Fruit fly (Drosophila melanogaster) whole organism, embryonic: ENCODE results near the gene wfs1.
A peak's percentile ranks its signal among the peaks of the same experiment; 100 is the strongest.

Experiments used
- CG10543 ChIP-seq: fragments of 200-800 bp; sonication (Bioruptor generic); optimal IDR thresholded peaks from 3 replicates; lab custom pipeline; 2017; ENCODE audit warnings: missing biosample characterization, mild to moderate bottlenecking, missing genetic modification characterization, moderate library complexity
- CG11560 ChIP-seq: fragments of 200-800 bp; sonication (Bioruptor generic); IDR thresholded peaks from 3 replicates; pipeline ENCODE4 v1.3.6; 2022; ENCODE audit warnings: missing biosample characterization, missing genetic modification characterization
- CG12071 ChIP-seq: fragments of 200-800 bp; sonication (Bioruptor generic); optimal IDR thresholded peaks from 3 replicates; lab custom pipeline; 2018; ENCODE audit warnings: missing biosample characterization, mild to moderate bottlenecking, missing genetic modification characterization
- CG13624 ChIP-seq: fragments of 200-800 bp; sonication (Bioruptor generic); optimal IDR thresholded peaks from 2 replicates; lab custom pipeline; 2016; ENCODE audit warnings: missing biosample characterization, missing genetic modification characterization
- CG14860 ChIP-seq: fragments of 200-800 bp; sonication (Bioruptor generic); IDR thresholded peaks from 3 replicates; pipeline ENCODE4 v1.3.6; 2022; ENCODE audit warnings: missing biosample characterization, missing genetic modification characterization; ENCODE audit not compliant: partially characterized antibody
- CG2129 ChIP-seq: fragments of 200-800 bp; sonication (Bioruptor generic); IDR thresholded peaks from 2 replicates; pipeline ENCODE4 v1.3.6; 2022; ENCODE audit warnings: missing biosample characterization, missing genetic modification characterization; ENCODE audit not compliant: partially characterized antibody
- CG30020 ChIP-seq: fragments of 200-800 bp; optimal IDR thresholded peaks from 2 replicates; lab custom pipeline; 2019; ENCODE audit warnings: missing biosample characterization, mild to moderate bottlenecking, missing genetic modification characterization, moderate library complexity
- CG31224 ChIP-seq: fragments of 200-800 bp; sonication (Bioruptor generic); IDR thresholded peaks from 2 replicates; pipeline ENCODE4 v1.3.6; 2022; ENCODE audit warnings: missing biosample characterization, missing genetic modification characterization
- CG31365 ChIP-seq: fragments of 200-800 bp; sonication (Bioruptor generic); optimal IDR thresholded peaks from 2 replicates; lab custom pipeline; 2018; ENCODE audit warnings: missing biosample characterization, mild to moderate bottlenecking, missing genetic modification characterization
- CG3995 ChIP-seq: fragments of 200-800 bp; sonication (Bioruptor generic); optimal IDR thresholded peaks from 3 replicates; lab custom pipeline; 2016; ENCODE audit warnings: missing biosample characterization, missing genetic modification characterization
- CG4707 ChIP-seq: fragments of 200-800 bp; sonication (Bioruptor generic); optimal IDR thresholded peaks from 2 replicates; lab custom pipeline; 2018; ENCODE audit warnings: missing biosample characterization, mild to moderate bottlenecking, missing genetic modification characterization, moderate library complexity
- CG4730 ChIP-seq: fragments of 200-800 bp; sonication (Bioruptor generic); IDR thresholded peaks from 2 replicates; pipeline ENCODE4 v1.3.6; 2022; ENCODE audit warnings: missing biosample characterization, missing genetic modification characterization
- CG5180 ChIP-seq: fragments of 200-800 bp; sonication (Bioruptor generic); optimal IDR thresholded peaks from 3 replicates; lab custom pipeline; 2017; ENCODE audit warnings: missing biosample characterization, missing genetic modification characterization, mild to moderate bottlenecking, moderate library complexity, missing genetic modification reagents
- CHES-1-like ChIP-seq: fragments of 200-800 bp; sonication (Bioruptor generic); optimal IDR thresholded peaks from 2 replicates; lab custom pipeline; 2016; ENCODE audit warnings: missing biosample characterization, missing genetic modification characterization
- D19B ChIP-seq: fragments of 200-800 bp; sonication (Bioruptor generic); optimal IDR thresholded peaks from 2 replicates; lab custom pipeline; 2017; ENCODE audit warnings: missing biosample characterization, mild to moderate bottlenecking, missing genetic modification characterization
- Deaf1 ChIP-seq: fragments of 200-800 bp; optimal IDR thresholded peaks from 3 replicates; lab custom pipeline; 2019; ENCODE audit warnings: missing biosample characterization, mild to moderate bottlenecking, missing genetic modification characterization, moderate library complexity
- H2.0 ChIP-seq: fragments of 200-800 bp; sonication (Bioruptor generic); IDR thresholded peaks from 2 replicates; pipeline ENCODE4 v1.3.6; 2022; ENCODE audit warnings: missing biosample characterization, missing genetic modification characterization
- Hand ChIP-seq: fragments of 200-800 bp; sonication (Bioruptor generic); optimal IDR thresholded peaks from 2 replicates; lab custom pipeline; 2017; ENCODE audit warnings: mild to moderate bottlenecking, missing biosample characterization, missing genetic modification reagents, missing genetic modification characterization
- Hr51 ChIP-seq, 2 experiments: fragments of 200-800 bp; sonication (Bioruptor generic); optimal IDR thresholded peaks; 2 replicates in 1 of 2; 3 replicates in 1 of 2; lab custom pipeline; 2016 to 2018; ENCODE audit warnings: missing biosample characterization in 2 of 2, missing genetic modification characterization in 2 of 2, mild to moderate bottlenecking in 1 of 2, moderate library complexity in 1 of 2
- Lim3 ChIP-seq: fragments of 200-800 bp; sonication (Bioruptor generic); IDR thresholded peaks from 2 replicates; pipeline ENCODE4 v1.3.6; 2022; ENCODE audit warnings: missing biosample characterization, missing genetic modification characterization
- Neu2 ChIP-seq: fragments of 200-800 bp; sonication (Bioruptor generic); optimal IDR thresholded peaks from 3 replicates; lab custom pipeline; 2016; ENCODE audit warnings: missing biosample characterization, missing genetic modification characterization, borderline replicate concordance
- Opbp ChIP-seq: fragments of 200-800 bp; sonication (Bioruptor generic); IDR thresholded peaks from 3 replicates; pipeline ENCODE4 v1.3.6; 2022; ENCODE audit warnings: missing biosample characterization, missing genetic modification characterization; ENCODE audit not compliant: partially characterized antibody
- Ptx1 ChIP-seq: fragments of 200-800 bp; sonication (Bioruptor generic); IDR thresholded peaks from 2 replicates; pipeline ENCODE4 v1.3.6; 2022; ENCODE audit warnings: missing biosample characterization, missing genetic modification characterization
- Ravus ChIP-seq: fragments of 200-800 bp; sonication (Bioruptor generic); IDR thresholded peaks from 2 replicates; pipeline ENCODE4 v1.3.6; 2022; ENCODE audit warnings: missing biosample characterization, missing genetic modification characterization
- Side ChIP-seq: fragments of 200-800 bp; sonication (Bioruptor generic); optimal IDR thresholded peaks from 2 replicates; lab custom pipeline; 2016; ENCODE audit warnings: missing biosample characterization, missing genetic modification characterization
- Sry-β ChIP-seq: fragments of 200-800 bp; sonication (Bioruptor generic); optimal IDR thresholded peaks from 2 replicates; lab custom pipeline; 2018; ENCODE audit warnings: missing biosample characterization, mild to moderate bottlenecking, missing genetic modification characterization, moderate library complexity
- Stat92E ChIP-seq, 3 experiments: fragments of >200 bp in 2 of 3; fragments of 200-800 bp in 1 of 3; sonication (Bioruptor generic) in 1 of 3; optimal IDR thresholded peaks; 2 replicates each; lab custom pipeline; 2017 to 2019; ENCODE audit warnings: missing biosample characterization in 3 of 3, missing genetic modification characterization in 3 of 3, mild to moderate bottlenecking in 1 of 3, moderate library complexity in 1 of 3
- Trl ChIP-seq, 3 experiments: fragments of >200 bp in 2 of 3; fragments of 200-800 bp in 1 of 3; sonication (Bioruptor generic) in 1 of 3; optimal IDR thresholded peaks; 2 replicates in 1 of 3; 3 replicates in 2 of 3; lab custom pipeline; 2016 to 2017; ENCODE audit warnings: missing biosample characterization in 1 of 3, missing genetic modification characterization in 1 of 3
- Xrp1 ChIP-seq: fragments of 200-800 bp; sonication (Bioruptor generic); IDR thresholded peaks from 2 replicates; pipeline ENCODE4 v1.3.6; 2022; ENCODE audit warnings: missing biosample characterization, missing genetic modification characterization
- az2 ChIP-seq: fragments of 200-800 bp; sonication (Bioruptor generic); optimal IDR thresholded peaks from 3 replicates; lab custom pipeline; 2016; ENCODE audit warnings: missing biosample characterization, missing genetic modification characterization
- bcd ChIP-seq: fragments of 200-800 bp; sonication (Bioruptor generic); optimal IDR thresholded peaks from 2 replicates; lab custom pipeline; 2017; ENCODE audit warnings: missing biosample characterization, mild to moderate bottlenecking, missing genetic modification characterization
- bowl ChIP-seq: fragments of 200-800 bp; sonication (Bioruptor generic); IDR thresholded peaks from 2 replicates; pipeline ENCODE4 v1.3.6; 2022; ENCODE audit warnings: missing biosample characterization, missing genetic modification characterization
- cas ChIP-seq: fragments of 200-800 bp; sonication (Bioruptor generic); IDR thresholded peaks from 2 replicates; pipeline ENCODE4 v1.3.6; 2022; ENCODE audit warnings: missing biosample characterization, missing genetic modification characterization
- caup ChIP-seq: fragments of 200-800 bp; sonication (Bioruptor generic); optimal IDR thresholded peaks from 3 replicates; lab custom pipeline; 2017; ENCODE audit warnings: missing biosample characterization, mild to moderate bottlenecking, missing genetic modification characterization, moderate library complexity; ENCODE audit not compliant: severe bottlenecking
- fru ChIP-seq: fragments of >200 bp; optimal IDR thresholded peaks from 2 replicates; lab custom pipeline; 2017
- ham ChIP-seq: fragments of 200-800 bp; sonication (Bioruptor generic); IDR thresholded peaks from 2 replicates; pipeline ENCODE4 v1.3.6; 2022; ENCODE audit warnings: missing biosample characterization, missing genetic modification characterization
- hkb ChIP-seq, 2 experiments: fragments of 200-800 bp in 1 of 2; fragments of >200 bp in 1 of 2; sonication (Bioruptor generic) in 1 of 2; IDR thresholded peaks in 1 of 2; optimal IDR thresholded peaks in 1 of 2; 2 replicates each; pipeline versions ENCODE4 v1.3.6 to Lab custom; 2017 to 2022; ENCODE audit warnings: missing biosample characterization in 1 of 2, missing genetic modification characterization in 1 of 2
- insv ChIP-seq, 2 experiments: fragments of 200-800 bp; sonication (Bioruptor generic); optimal IDR thresholded peaks; 3 replicates each; lab custom pipeline; 2016 to 2018; ENCODE audit warnings: missing biosample characterization in 2 of 2, missing genetic modification characterization in 2 of 2
- ken ChIP-seq: fragments of 200-800 bp; sonication (Bioruptor generic); IDR thresholded peaks from 3 replicates; pipeline ENCODE4 v1.3.6; 2022; ENCODE audit warnings: missing biosample characterization, missing genetic modification characterization
- lola ChIP-seq, 3 experiments: fragments of >200 bp in 2 of 3; fragments of 200-800 bp in 1 of 3; sonication (Bioruptor generic) in 1 of 3; optimal IDR thresholded peaks; 2 replicates each; lab custom pipeline; 2017 to 2019; ENCODE audit warnings: missing biosample characterization in 3 of 3, missing genetic modification characterization in 3 of 3, mild to moderate bottlenecking in 1 of 3, moderate library complexity in 1 of 3
- nau ChIP-seq: fragments of 200-800 bp; sonication (Bioruptor generic); optimal IDR thresholded peaks from 3 replicates; lab custom pipeline; 2017; ENCODE audit warnings: missing biosample characterization, mild to moderate bottlenecking, missing genetic modification characterization, missing genetic modification reagents
- p53 ChIP-seq: fragments of 200-800 bp; sonication (Bioruptor generic); optimal IDR thresholded peaks from 2 replicates; lab custom pipeline; 2016; ENCODE audit warnings: missing biosample characterization, missing genetic modification characterization
- pan ChIP-seq, 4 experiments: fragments of >200 bp in 3 of 4; fragments of 200-800 bp in 1 of 4; sonication (Bioruptor generic) in 1 of 4; optimal IDR thresholded peaks in 3 of 4; IDR thresholded peaks in 1 of 4; 2 replicates each; pipeline versions ENCODE4 v1.3.6 to Lab custom; 2017 to 2022; ENCODE audit warnings: missing biosample characterization in 2 of 4, missing genetic modification characterization in 2 of 4, mixed read lengths in 1 of 4
- vnd ChIP-seq: fragments of 200-800 bp; sonication (Bioruptor generic); IDR thresholded peaks from 3 replicates; pipeline ENCODE4 v1.3.6; 2022; ENCODE audit warnings: missing biosample characterization, missing genetic modification characterization; ENCODE audit not compliant: partially characterized antibody
- zf30C ChIP-seq: fragments of 200-800 bp; sonication (Bioruptor generic); optimal IDR thresholded peaks from 3 replicates; lab custom pipeline; 2018; ENCODE audit warnings: missing biosample characterization, mild to moderate bottlenecking, missing genetic modification characterization

wfs1 gene

dm6 chr3R:22724149-22724973 is 34.2 kb upstream of the wfs1 start, which contains the start of gene Irp-1A (continued):
- TF ChIP-seq CG11560 (tag; lab: Robert Waterston, UW) = no peak
- no peak for TF ChIP-seq pan (optimal IDR thresholded peaks at IDR 0.05; lab: Kevin White, UChicago)
- peak in 1 of 2 experiments; percentile 84 for TF ChIP-seq pan (GFP tag; optimal IDR thresholded peaks at IDR 0.05 in 1 of 2, IDR thresholded peaks at IDR 0.05 in 1 of 2)
- TF ChIP-seq ham (GFP tag; lab: Robert Waterston, UW) = no peak
- peak in 1 of 3 experiments; percentile 71 for TF ChIP-seq lola (GFP tag; optimal IDR thresholded peaks at IDR 0.05; lab: Kevin White, UChicago)
- TF ChIP-seq bcd (GFP tag; lab: Kevin White, UChicago) = peak; percentile 55
- TF ChIP-seq fru (lab: Kevin White, UChicago) = no peak
- peak; percentile 71 for TF ChIP-seq CG2129 (GFP tag; lab: Robert Waterston, UW)
- peak; percentile 2; the same call in 1 of the 2 replicates for TF ChIP-seq Ravus (GFP tag; lab: Robert Waterston, UW)
- TF ChIP-seq CG31365 (tag; lab: Kevin White, UChicago) = no peak
- peak; percentile 80 for TF ChIP-seq Ptx1 (GFP tag; lab: Robert Waterston, UW)
- peak; percentile 56 for TF ChIP-seq Sry-β
- TF ChIP-seq CHES-1-like (GFP tag; lab: Kevin White, UChicago) = peak; percentile 58
- TF ChIP-seq Stat92E (GFP tag; optimal IDR thresholded peaks at IDR 0.05; lab: Kevin White, UChicago) = no peak
- no peak for TF ChIP-seq Neu2 (GFP tag; lab: Kevin White, UChicago)
- TF ChIP-seq hkb (optimal IDR thresholded peaks at IDR 0.05; lab: Kevin White, UChicago) = no peak
- peak; percentile 77 for TF ChIP-seq hkb (GFP tag; IDR thresholded peaks at IDR 0.05; lab: Robert Waterston, UW)
- peak in 1 of 2 experiments; percentile 6 for TF ChIP-seq insv (GFP tag; optimal IDR thresholded peaks at IDR 0.05; lab: Kevin White, UChicago)
- no peak for TF ChIP-seq p53 (GFP tag; lab: Kevin White, UChicago)
- TF ChIP-seq caup = peak; percentile 62
- TF ChIP-seq Opbp (GFP tag; lab: Robert Waterston, UW) = peak; percentile 85
- TF ChIP-seq Side = no peak
- peak; percentile 33 for TF ChIP-seq CG5180 (GFP tag; lab: Kevin White, UChicago)
- TF ChIP-seq CG14860 (GFP tag; lab: Robert Waterston, UW) = peak; percentile 56; the same call in 2 of the 3 replicates
- peak; percentile 42 for TF ChIP-seq CG10543
- TF ChIP-seq cas (GFP tag; lab: Robert Waterston, UW) = peak; percentile 28; the same call in 1 of the 2 replicates
- no peak for TF ChIP-seq Trl (optimal IDR thresholded peaks at IDR 0.05; lab: Kevin White, UChicago)
- TF ChIP-seq Trl (GFP tag; optimal IDR thresholded peaks at IDR 0.05; lab: Kevin White, UChicago) = no peak
- no peak for TF ChIP-seq CG4707
- TF ChIP-seq zf30C (GFP tag; lab: Kevin White, UChicago) = peak; percentile 96
- TF ChIP-seq Xrp1 = peak; percentile 76
- TF ChIP-seq CG3995 = peak; percentile 61
- 0 out of 2 replicates have a peak, but pooled peaks have one; percentile 23 for TF ChIP-seq bowl (GFP tag; lab: Robert Waterston, UW)
- TF ChIP-seq az2 = peak; percentile 60
- TF ChIP-seq D19B (GFP tag; lab: Kevin White, UChicago) = peak; percentile 23
- TF ChIP-seq CG4730 (GFP tag; lab: Robert Waterston, UW) = peak; percentile 70
- peak; percentile 74; the same call in 2 of the 3 replicates for TF ChIP-seq vnd (GFP tag; lab: Robert Waterston, UW)
- TF ChIP-seq CG13624 (GFP tag; lab: Kevin White, UChicago) = peak; percentile 47
- peak; percentile 57 for TF ChIP-seq Deaf1 (tag; lab: Kevin White, UChicago)
- peak; percentile 11 for TF ChIP-seq nau
- peak; percentile 56; the same call in 1 of the 3 replicates for TF ChIP-seq ken (GFP tag; lab: Robert Waterston, UW)
- TF ChIP-seq Lim3 (GFP tag; lab: Robert Waterston, UW) = no peak
- peak; percentile 28 to 87 for TF ChIP-seq Hr51 (GFP tag; optimal IDR thresholded peaks at IDR 0.05; lab: Kevin White, UChicago)
- peak; percentile 56 for TF ChIP-seq CG30020 (tag; lab: Kevin White, UChicago)
- peak; percentile 60 for TF ChIP-seq Hand (GFP tag; lab: Kevin White, UChicago)
- TF ChIP-seq H2.0 (GFP tag; lab: Robert Waterston, UW) = peak; percentile 67
- TF ChIP-seq CG12071 = no peak
- TF ChIP-seq CG31224 (GFP tag; lab: Robert Waterston, UW) = peak; percentile 53; the same call in 1 of the 2 replicates
